Worm (Caenorhabditis elegans) whole organism, young adult: Measurements from ENCODE around the gene F01D5.6.

Experiments
- F52B5.7 ChIP-seq: sonication (generic microtip); optimal IDR thresholded peaks from 2 replicates; lab custom pipeline; 2016; ENCODE audit warnings: mild to moderate bottlenecking, missing genetic modification characterization, missing compliant biosample characterization
- F57C9.4 ChIP-seq: sonication (generic microtip); optimal IDR thresholded peaks from 2 replicates; lab custom pipeline; 2017; ENCODE audit warnings: mild to moderate bottlenecking, missing genetic modification characterization, missing compliant biosample characterization
- atf-7 ChIP-seq: sonication (generic microtip); optimal IDR thresholded peaks from 2 replicates; lab custom pipeline; 2017; ENCODE audit warnings: mild to moderate bottlenecking, missing genetic modification characterization, missing compliant biosample characterization
- egl-44 ChIP-seq: fragments of 200-800 bp; sonication (Bioruptor generic); IDR thresholded peaks from 2 replicates; pipeline ENCODE4 v1.3.6; 2022; ENCODE audit warnings: missing genetic modification reagents, missing genetic modification characterization, missing compliant biosample characterization
- lin-35 ChIP-seq, 3 experiments: fragments of 150-350 bp in 2 of 3; sonication (generic microtip) in 1 of 3; optimal IDR thresholded peaks; 2 replicates each; lab custom pipeline; 2014 to 2018; ENCODE audit warnings: missing biosample characterization in 3 of 3, missing genetic modification characterization in 3 of 3, missing genetic modification reagents in 3 of 3
- snpc-3.4 ChIP-seq: sonication (generic microtip); optimal IDR thresholded peaks from 2 replicates; lab custom pipeline; 2017; ENCODE audit warnings: missing genetic modification characterization, mild to moderate bottlenecking, missing compliant biosample characterization, antibody characterized with exemption, moderate library complexity, missing genotype, missing genetic modification reagents

- no peak for TF ChIP-seq F57C9.4
- no peak for TF ChIP-seq atf-7 (tag; lab: Kevin White, UChicago)
- TF ChIP-seq snpc-3.4 (tag; lab: Kevin White, UChicago): no peak
- TF ChIP-seq F52B5.7 (tag; lab: Kevin White, UChicago): no peak
- no peak for TF ChIP-seq egl-44
- TF ChIP-seq lin-35 (GFP tag; optimal IDR thresholded peaks at IDR 0.05; lab: Kevin White, UChicago): no peak
These were observed 1.1 kb upstream of the F01D5.6 start for ce11 chrII:14005183-14005582.
